Fruit fly (Drosophila melanogaster): ENCODE measurements around the gene grp.

Gene grp

dm6 chr2L:16643961-16644360 lies 35.9 kb upstream of the grp start (continued):
- TF ChIP-seq ftz-f1 (GFP tag; optimal IDR thresholded peaks at IDR 0.05), result no peak
- TF ChIP-seq CG16815 (GFP tag; optimal IDR thresholded peaks at IDR 0.05), result peak; percentile 41
- TF ChIP-seq zfh2 (GFP tag; optimal IDR thresholded peaks at IDR 0.05), result peak; percentile 37
- TF ChIP-seq jigr1 (GFP tag; IDR thresholded peaks at IDR 0.05), result no peak
- peak; percentile 31; the same call in 1 of the 2 replicates for TF ChIP-seq ap (GFP tag; IDR thresholded peaks at IDR 0.05)
- TF ChIP-seq CG10654 (GFP tag; optimal IDR thresholded peaks at IDR 0.05), result peak; percentile 25
- peak; percentile 77 for TF ChIP-seq phol (tag; optimal IDR thresholded peaks at IDR 0.05)
- TF ChIP-seq caup (GFP tag; optimal IDR thresholded peaks at IDR 0.05; ENCODE audit: severe bottlenecking), result peak; percentile 42
- TF ChIP-seq CG14014 (GFP tag; IDR thresholded peaks at IDR 0.05), result peak; percentile 67
- TF ChIP-seq sim (GFP tag; IDR thresholded peaks at IDR 0.05), result peak; percentile 64; the same call in 1 of the 2 replicates
- TF ChIP-seq CG8924 (tag; optimal IDR thresholded peaks at IDR 0.05), result peak; percentile 44
- TF ChIP-seq ham (GFP tag; IDR thresholded peaks at IDR 0.05), result no peak
- peak; percentile 63 for TF ChIP-seq nmo (GFP tag; optimal IDR thresholded peaks at IDR 0.05)
- peak; percentile 57 for TF ChIP-seq CG17568 (GFP tag; optimal IDR thresholded peaks at IDR 0.05)
- TF ChIP-seq ac (GFP tag; optimal IDR thresholded peaks at IDR 0.05), result no peak
- TF ChIP-seq sna (GFP tag; IDR thresholded peaks at IDR 0.05; ENCODE audit: partially characterized antibody), result no peak
- TF ChIP-seq CG2202 (tag; optimal IDR thresholded peaks at IDR 0.05), result peak; percentile 4
- TF ChIP-seq CG12942 (GFP tag; optimal IDR thresholded peaks at IDR 0.05), result peak; percentile 37
- TF ChIP-seq ewg (GFP tag; optimal IDR thresholded peaks at IDR 0.05), result peak; percentile 38
- peak; percentile 87 for TF ChIP-seq Med (GFP tag)
- peak; percentile 58 for TF ChIP-seq salm (tag; optimal IDR thresholded peaks at IDR 0.05)
- TF ChIP-seq Rfx (GFP tag; IDR thresholded peaks at IDR 0.05), result peak; percentile 68
- TF ChIP-seq org-1 (GFP tag; optimal IDR thresholded peaks at IDR 0.05), result peak; percentile 28
- 0 out of 2 replicates have a peak, but pooled peaks have one; percentile 32 for TF ChIP-seq ssp (GFP tag; IDR thresholded peaks at IDR 0.05)
- no peak; the same call in 2 of the 3 replicates for TF ChIP-seq CG11093 (GFP tag; IDR thresholded peaks at IDR 0.05)
- peak; percentile 75 for TF ChIP-seq CG7839 (tag; optimal IDR thresholded peaks at IDR 0.05)
- no peak for TF ChIP-seq Tbp (GFP tag; optimal IDR thresholded peaks at IDR 0.05)
- peak; percentile 77 for TF ChIP-seq CG18599 (GFP tag; optimal IDR thresholded peaks at IDR 0.05)
- no peak for TF ChIP-seq CG1024 (GFP tag; IDR thresholded peaks at IDR 0.05)
- TF ChIP-seq Blimp-1 (GFP tag; optimal IDR thresholded peaks at IDR 0.05), result peak; percentile 74
- no peak for TF ChIP-seq CG10321 (GFP tag; IDR thresholded peaks at IDR 0.05)
- TF ChIP-seq pb (GFP tag; optimal IDR thresholded peaks at IDR 0.05), result no peak
- TF ChIP-seq CG10462 (GFP tag; optimal IDR thresholded peaks at IDR 0.05), result no peak
- peak; percentile 59 for TF ChIP-seq ATbp (GFP tag; optimal IDR thresholded peaks at IDR 0.05)
- peak; percentile 69 for TF ChIP-seq slbo (GFP tag; IDR thresholded peaks at IDR 0.05)
- no peak for TF ChIP-seq cas (GFP tag; IDR thresholded peaks at IDR 0.05)
- no peak; the same call in 1 of the 2 replicates for TF ChIP-seq CG14667 (GFP tag; IDR thresholded peaks at IDR 0.05)
- TF ChIP-seq row (GFP tag; IDR thresholded peaks at IDR 0.05), result peak; percentile 85
- TF ChIP-seq fru (optimal IDR thresholded peaks at IDR 0.05), result no peak
- no peak for TF ChIP-seq Lim3 (GFP tag; IDR thresholded peaks at IDR 0.05)
- peak; percentile 76 for TF ChIP-seq Oli (tag; optimal IDR thresholded peaks at IDR 0.05)
- TF ChIP-seq Ada2b (GFP tag; IDR thresholded peaks at IDR 0.05), result peak; percentile 53
- TF ChIP-seq otp (GFP tag; IDR thresholded peaks at IDR 0.05), result peak; percentile 68; the same call in 2 of the 3 replicates
- TF ChIP-seq CG4328 (GFP tag; optimal IDR thresholded peaks at IDR 0.05), result no peak
- peak; percentile 50 for TF ChIP-seq esg (GFP tag; conservative IDR thresholded peaks at IDR 0.05)
- no peak for TF ChIP-seq cad (GFP tag; optimal IDR thresholded peaks at IDR 0.05)
- no peak for TF ChIP-seq prd (optimal IDR thresholded peaks at IDR 0.05)
- peak; percentile 81 for TF ChIP-seq prd (GFP tag; IDR thresholded peaks at IDR 0.05)
- TF ChIP-seq CG18011 (GFP tag; optimal IDR thresholded peaks at IDR 0.05), result no peak
- peak; percentile 34; the same call in 2 of the 3 replicates for TF ChIP-seq croc (GFP tag; conservative IDR thresholded peaks at IDR 0.05)
- peak; percentile 54 for TF ChIP-seq CG9727 (GFP tag; optimal IDR thresholded peaks at IDR 0.05)
- peak; percentile 1 for TF ChIP-seq Hmx (GFP tag; optimal IDR thresholded peaks at IDR 0.05)
